Fruit fly (Drosophila melanogaster) whole organism, embryonic: ENCODE data around the gene CG31717.

ENCODE experiments used
- ATbp ChIP-seq: fragments of 200-800 bp; sonication (Bioruptor generic); optimal IDR thresholded peaks from 2 replicates; lab custom pipeline; 2017; ENCODE audit warnings: missing biosample characterization, mild to moderate bottlenecking, missing genetic modification characterization, missing genetic modification reagents
- B-H1 ChIP-seq: fragments of 200-800 bp; sonication (Bioruptor generic); IDR thresholded peaks from 3 replicates; pipeline ENCODE4 v1.3.6; 2022; ENCODE audit warnings: missing biosample characterization, missing genetic modification characterization
- B-H2 ChIP-seq: fragments of 200-800 bp; sonication (Bioruptor generic); optimal IDR thresholded peaks from 2 replicates; lab custom pipeline; 2018; ENCODE audit warnings: missing biosample characterization, mild to moderate bottlenecking, missing genetic modification characterization
- CG10209 ChIP-seq: fragments of 200-800 bp; sonication (Bioruptor generic); optimal IDR thresholded peaks from 3 replicates; lab custom pipeline; 2017; ENCODE audit warnings: missing biosample characterization, mild to moderate bottlenecking, missing genetic modification characterization, missing genetic modification reagents
- CG11696 ChIP-seq: fragments of 200-800 bp; sonication (Bioruptor generic); IDR thresholded peaks from 2 replicates; pipeline ENCODE4 v1.3.6; 2022; ENCODE audit warnings: missing biosample characterization, missing genetic modification characterization
- CG12299 ChIP-seq: fragments of 200-800 bp; sonication (Bioruptor generic); optimal IDR thresholded peaks from 2 replicates; lab custom pipeline; 2018; ENCODE audit warnings: missing biosample characterization, mild to moderate bottlenecking, missing genetic modification characterization
- CG12769 ChIP-seq: fragments of 200-800 bp; sonication (Bioruptor generic); optimal IDR thresholded peaks from 2 replicates; lab custom pipeline; 2019; ENCODE audit warnings: missing biosample characterization, mild to moderate bottlenecking, missing genetic modification characterization, moderate library complexity
- CG17385 ChIP-seq: fragments of 200-800 bp; sonication (Bioruptor generic); optimal IDR thresholded peaks from 3 replicates; lab custom pipeline; 2018; ENCODE audit warnings: missing biosample characterization, mild to moderate bottlenecking, missing genetic modification characterization
- CG2712 ChIP-seq: fragments of 200-800 bp; optimal IDR thresholded peaks from 3 replicates; lab custom pipeline; 2019; ENCODE audit warnings: missing biosample characterization, mild to moderate bottlenecking, missing genetic modification characterization, moderate library complexity
- CG31441 ChIP-seq: fragments of 200-800 bp; sonication (Bioruptor generic); IDR thresholded peaks from 2 replicates; pipeline ENCODE4 v1.3.6; 2022; ENCODE audit warnings: missing biosample characterization, missing genetic modification characterization
- CG32772 ChIP-seq: fragments of 200-800 bp; sonication (Bioruptor generic); IDR thresholded peaks from 2 replicates; pipeline ENCODE4 v1.3.6; 2022; ENCODE audit warnings: missing biosample characterization, missing genetic modification characterization
- CG43689 ChIP-seq: fragments of 200-800 bp; sonication (Bioruptor generic); IDR thresholded peaks from 2 replicates; pipeline ENCODE4 v1.3.6; 2022; ENCODE audit warnings: missing biosample characterization, missing genetic modification characterization
- CG4404 ChIP-seq: fragments of 200-800 bp; sonication (Bioruptor generic); IDR thresholded peaks from 2 replicates; pipeline ENCODE4 v1.3.6; 2022; ENCODE audit warnings: missing biosample characterization, missing genetic modification characterization
- CG4707 ChIP-seq: fragments of 200-800 bp; sonication (Bioruptor generic); optimal IDR thresholded peaks from 2 replicates; lab custom pipeline; 2018; ENCODE audit warnings: missing biosample characterization, mild to moderate bottlenecking, missing genetic modification characterization, moderate library complexity
- CG6689 ChIP-seq: fragments of 200-800 bp; sonication (Bioruptor generic); IDR thresholded peaks from 2 replicates; pipeline ENCODE4 v1.3.6; 2022; ENCODE audit warnings: missing biosample characterization, missing genetic modification characterization
- CG7963 ChIP-seq: fragments of 200-800 bp; sonication (Bioruptor generic); IDR thresholded peaks from 3 replicates; pipeline ENCODE4 v1.3.6; 2022; ENCODE audit warnings: missing biosample characterization, missing genetic modification characterization; ENCODE audit not compliant: partially characterized antibody
- CG8924 ChIP-seq: fragments of 200-800 bp; optimal IDR thresholded peaks from 3 replicates; lab custom pipeline; 2019; ENCODE audit warnings: missing biosample characterization, mild to moderate bottlenecking, missing genetic modification characterization, moderate library complexity
- CG9215 ChIP-seq: fragments of 200-800 bp; sonication (Bioruptor generic); IDR thresholded peaks from 2 replicates; pipeline ENCODE4 v1.3.6; 2022; ENCODE audit warnings: missing biosample characterization, missing genetic modification characterization
- CG9876 ChIP-seq: fragments of 200-800 bp; sonication (Bioruptor generic); optimal IDR thresholded peaks from 2 replicates; lab custom pipeline; 2016; ENCODE audit warnings: missing biosample characterization, missing genetic modification characterization
- D ChIP-seq, 2 experiments: fragments of 200-800 bp in 1 of 2; fragments of >200 bp in 1 of 2; sonication (Bioruptor generic) in 1 of 2; optimal IDR thresholded peaks; 2 replicates in 1 of 2; 3 replicates in 1 of 2; lab custom pipeline; 2017; ENCODE audit warnings: mild to moderate bottlenecking in 1 of 2, missing biosample characterization in 1 of 2, missing genetic modification characterization in 1 of 2, missing genetic modification reagents in 1 of 2
- Dek ChIP-seq: fragments of 200-800 bp; sonication (Bioruptor generic); optimal IDR thresholded peaks from 3 replicates; lab custom pipeline; 2019; ENCODE audit warnings: missing biosample characterization, mild to moderate bottlenecking, missing genetic modification characterization, moderate library complexity
- HmgZ ChIP-seq: fragments of 200-800 bp; sonication (Bioruptor generic); optimal IDR thresholded peaks from 2 replicates; lab custom pipeline; 2018; ENCODE audit warnings: missing biosample characterization, mild to moderate bottlenecking, missing genetic modification characterization
- Hr51 ChIP-seq, 2 experiments: fragments of 200-800 bp; sonication (Bioruptor generic); optimal IDR thresholded peaks; 2 replicates in 1 of 2; 3 replicates in 1 of 2; lab custom pipeline; 2016 to 2018; ENCODE audit warnings: missing biosample characterization in 2 of 2, missing genetic modification characterization in 2 of 2, mild to moderate bottlenecking in 1 of 2, moderate library complexity in 1 of 2
- Hr78 ChIP-seq, 2 experiments: fragments of 200-800 bp in 1 of 2; fragments of >200 bp in 1 of 2; sonication (Bioruptor generic) in 1 of 2; optimal IDR thresholded peaks; 2 replicates each; lab custom pipeline; 2017 to 2019; ENCODE audit warnings: missing biosample characterization in 2 of 2, missing genetic modification characterization in 2 of 2, mild to moderate bottlenecking in 1 of 2, moderate library complexity in 1 of 2
- Oaz ChIP-seq: fragments of 200-800 bp; sonication (Bioruptor generic); IDR thresholded peaks from 2 replicates; pipeline ENCODE4 v1.3.6; 2022; ENCODE audit warnings: missing biosample characterization, missing genetic modification characterization
- Poxn ChIP-seq: fragments of 200-800 bp; sonication (Bioruptor generic); IDR thresholded peaks from 2 replicates; pipeline ENCODE4 v1.3.6; 2022; ENCODE audit warnings: missing biosample characterization, missing genetic modification characterization
- Side ChIP-seq: fragments of 200-800 bp; sonication (Bioruptor generic); optimal IDR thresholded peaks from 2 replicates; lab custom pipeline; 2016; ENCODE audit warnings: missing biosample characterization, missing genetic modification characterization
- Stat92E ChIP-seq, 3 experiments: fragments of >200 bp in 2 of 3; fragments of 200-800 bp in 1 of 3; sonication (Bioruptor generic) in 1 of 3; optimal IDR thresholded peaks; 2 replicates each; lab custom pipeline; 2017 to 2019; ENCODE audit warnings: missing biosample characterization in 3 of 3, missing genetic modification characterization in 3 of 3, mild to moderate bottlenecking in 1 of 3, moderate library complexity in 1 of 3
- Usf ChIP-seq: fragments of 200-800 bp; sonication (Bioruptor generic); optimal IDR thresholded peaks from 2 replicates; lab custom pipeline; 2017; ENCODE audit warnings: missing genotype, missing biosample characterization, missing genetic modification characterization
- ab ChIP-seq: fragments of 200-800 bp; sonication (Bioruptor generic); optimal IDR thresholded peaks from 2 replicates; lab custom pipeline; 2016; ENCODE audit warnings: missing biosample characterization, missing genetic modification characterization
- bcd ChIP-seq: fragments of 200-800 bp; sonication (Bioruptor generic); optimal IDR thresholded peaks from 2 replicates; lab custom pipeline; 2017; ENCODE audit warnings: missing biosample characterization, mild to moderate bottlenecking, missing genetic modification characterization
- bowl ChIP-seq: fragments of 200-800 bp; sonication (Bioruptor generic); IDR thresholded peaks from 2 replicates; pipeline ENCODE4 v1.3.6; 2022; ENCODE audit warnings: missing biosample characterization, missing genetic modification characterization
- br ChIP-seq: fragments of >200 bp; optimal IDR thresholded peaks from 2 replicates; lab custom pipeline; 2017
- crp ChIP-seq, 2 experiments: fragments of 200-800 bp; sonication (Bioruptor generic); optimal IDR thresholded peaks; 2 replicates in 1 of 2; 3 replicates in 1 of 2; lab custom pipeline; 2017; ENCODE audit warnings: missing biosample characterization in 2 of 2, missing genetic modification characterization in 2 of 2, mild to moderate bottlenecking in 1 of 2, moderate library complexity in 1 of 2
- dati ChIP-seq: fragments of 200-800 bp; sonication (Bioruptor generic); IDR thresholded peaks from 2 replicates; pipeline ENCODE4 v1.3.6; 2022; ENCODE audit warnings: missing biosample characterization, missing genetic modification characterization
- dmrt11E ChIP-seq: fragments of 200-800 bp; sonication (Bioruptor generic); optimal IDR thresholded peaks from 3 replicates; lab custom pipeline; 2018; ENCODE audit warnings: missing biosample characterization, mild to moderate bottlenecking, missing genetic modification characterization, moderate library complexity
- dpn ChIP-seq, 2 experiments: fragments of 200-800 bp; sonication (Bioruptor generic); optimal IDR thresholded peaks; 3 replicates each; lab custom pipeline; 2016; ENCODE audit warnings: missing biosample characterization in 2 of 2, missing genetic modification characterization in 2 of 2
- eyg ChIP-seq: fragments of 200-800 bp; sonication (Bioruptor generic); optimal IDR thresholded peaks from 3 replicates; lab custom pipeline; 2016; ENCODE audit warnings: missing biosample characterization, missing genetic modification characterization
- grn ChIP-seq: fragments of 200-800 bp; sonication (Bioruptor generic); optimal IDR thresholded peaks from 3 replicates; lab custom pipeline; 2017; ENCODE audit warnings: missing biosample characterization, missing genetic modification characterization
- hth ChIP-seq: fragments of >200 bp; optimal IDR thresholded peaks from 2 replicates; lab custom pipeline; 2017; ENCODE audit warnings: inconsistent platforms
- psq ChIP-seq: fragments of 200-800 bp; sonication (Bioruptor generic); optimal IDR thresholded peaks from 2 replicates; lab custom pipeline; 2017; ENCODE audit warnings: missing biosample characterization, missing genetic modification characterization
- pzg ChIP-seq: fragments of 200-800 bp; sonication (Bioruptor generic); optimal IDR thresholded peaks from 3 replicates; lab custom pipeline; 2018; ENCODE audit warnings: missing biosample characterization, mild to moderate bottlenecking, missing genetic modification characterization, moderate library complexity
- run ChIP-seq: fragments of 200-800 bp; sonication (Bioruptor generic); optimal IDR thresholded peaks from 3 replicates; lab custom pipeline; 2018; ENCODE audit warnings: missing biosample characterization, mild to moderate bottlenecking, missing genetic modification characterization
- tgo ChIP-seq: fragments of 200-800 bp; sonication (Bioruptor generic); IDR thresholded peaks from 3 replicates; pipeline ENCODE4 v1.3.6; 2022; ENCODE audit warnings: missing biosample characterization, missing genetic modification characterization
- trem ChIP-seq: fragments of 200-800 bp; optimal IDR thresholded peaks from 3 replicates; lab custom pipeline; 2019; ENCODE audit warnings: missing biosample characterization, mild to moderate bottlenecking, missing genetic modification characterization, moderate library complexity
- ttk ChIP-seq: fragments of 200-800 bp; sonication (Bioruptor generic); IDR thresholded peaks from 2 replicates; pipeline ENCODE4 v2.1.2; 2022; ENCODE audit warnings: missing biosample characterization, missing genetic modification characterization
- twi ChIP-seq: fragments of 200-800 bp; optimal IDR thresholded peaks from 2 replicates; lab custom pipeline; 2019; ENCODE audit warnings: missing biosample characterization, mild to moderate bottlenecking, missing genetic modification characterization, moderate library complexity
- unpg ChIP-seq: fragments of 200-800 bp; sonication (Bioruptor generic); optimal IDR thresholded peaks from 3 replicates; lab custom pipeline; 2018; ENCODE audit warnings: missing biosample characterization, mild to moderate bottlenecking, missing genetic modification characterization, moderate library complexity
- wdn ChIP-seq: fragments of 200-800 bp; sonication (Bioruptor generic); IDR thresholded peaks from 2 replicates; pipeline ENCODE4 v1.3.6; 2022; ENCODE audit warnings: missing biosample characterization, missing genetic modification characterization
- zf30C ChIP-seq: fragments of 200-800 bp; sonication (Bioruptor generic); optimal IDR thresholded peaks from 3 replicates; lab custom pipeline; 2018; ENCODE audit warnings: missing biosample characterization, mild to moderate bottlenecking, missing genetic modification characterization

The CG31717 gene

dm6 chr2L:10299077-10299809, 48.7 kb downstream of the CG31717 start (continued):
- no peak for TF ChIP-seq bcd
- no peak for TF ChIP-seq run
- no peak for TF ChIP-seq br
- no peak for TF ChIP-seq CG10209
- TF ChIP-seq twi (tag; lab: Kevin White, UChicago), result no peak
- no peak for TF ChIP-seq dati
- no peak for TF ChIP-seq CG9215 (GFP tag; lab: Robert Waterston, UW)
- TF ChIP-seq D (optimal IDR thresholded peaks at IDR 0.05; lab: Kevin White, UChicago), result no peak
- TF ChIP-seq D (GFP tag; optimal IDR thresholded peaks at IDR 0.05; lab: Kevin White, UChicago), result no peak
- TF ChIP-seq CG12299 (tag; lab: Kevin White, UChicago), result no peak
- TF ChIP-seq pzg (GFP tag; lab: Kevin White, UChicago), result no peak
- peak; percentile 20 for TF ChIP-seq dmrt11E
- TF ChIP-seq HmgZ (tag; lab: Kevin White, UChicago), result no peak
- TF ChIP-seq Stat92E (GFP tag; optimal IDR thresholded peaks at IDR 0.05; lab: Kevin White, UChicago), result no peak
- TF ChIP-seq Hr78 (GFP tag; optimal IDR thresholded peaks at IDR 0.05; lab: Kevin White, UChicago), result no peak
- no peak for TF ChIP-seq CG7963 (GFP tag; lab: Robert Waterston, UW)
- no peak for TF ChIP-seq ttk
- no peak for TF ChIP-seq CG11696
- TF ChIP-seq Hr51 (GFP tag; optimal IDR thresholded peaks at IDR 0.05; lab: Kevin White, UChicago), result peak in 1 of 2 experiments; percentile 42
- TF ChIP-seq tgo, result no peak
- TF ChIP-seq bowl (GFP tag; lab: Robert Waterston, UW), result no peak
- TF ChIP-seq B-H1 (GFP tag; lab: Robert Waterston, UW), result no peak
- TF ChIP-seq ab, result no peak
- TF ChIP-seq CG8924 (tag; lab: Kevin White, UChicago), result no peak
- TF ChIP-seq eyg (GFP tag; lab: Kevin White, UChicago), result no peak
- TF ChIP-seq CG43689 (GFP tag; lab: Robert Waterston, UW), result no peak
- TF ChIP-seq wdn, result no peak
- TF ChIP-seq zf30C (GFP tag; lab: Kevin White, UChicago), result no peak
- TF ChIP-seq grn (GFP tag; lab: Kevin White, UChicago), result no peak
- no peak for TF ChIP-seq B-H2 (GFP tag; lab: Kevin White, UChicago)
- no peak for TF ChIP-seq crp (GFP tag; optimal IDR thresholded peaks at IDR 0.05; lab: Kevin White, UChicago)
- TF ChIP-seq psq, result no peak
- no peak for TF ChIP-seq Dek (tag; lab: Kevin White, UChicago)
- TF ChIP-seq CG32772 (GFP tag; lab: Robert Waterston, UW), result no peak
- no peak for TF ChIP-seq CG4404
- TF ChIP-seq Oaz, result no peak
- no peak for TF ChIP-seq Poxn (GFP tag; lab: Robert Waterston, UW)
- TF ChIP-seq CG17385 (GFP tag; lab: Kevin White, UChicago), result no peak
- no peak for TF ChIP-seq CG9876 (GFP tag; lab: Kevin White, UChicago)
- no peak for TF ChIP-seq CG6689 (GFP tag; lab: Robert Waterston, UW)
- TF ChIP-seq unpg (GFP tag; lab: Kevin White, UChicago), result peak; percentile 30
- no peak for TF ChIP-seq CG12769
- TF ChIP-seq trem (tag; lab: Kevin White, UChicago), result no peak
- no peak for TF ChIP-seq Usf
- no peak for TF ChIP-seq hth (lab: Kevin White, UChicago)
- peak in 1 of 2 experiments; percentile 8 for TF ChIP-seq dpn (GFP tag; optimal IDR thresholded peaks at IDR 0.05; lab: Kevin White, UChicago)
- TF ChIP-seq ATbp (GFP tag; lab: Kevin White, UChicago), result no peak
- TF ChIP-seq CG4707 (GFP tag; lab: Kevin White, UChicago), result no peak
- TF ChIP-seq CG31441 (GFP tag; lab: Robert Waterston, UW), result no peak
- peak; percentile 28 for TF ChIP-seq CG2712 (tag; lab: Kevin White, UChicago)
- no peak for TF ChIP-seq Side (GFP tag; lab: Kevin White, UChicago)
